Fruit fly (Drosophila melanogaster) whole organism, embryonic: ENCODE measurements around the gene PH4alphaNE2.

ENCODE experiments used
- Atf6 ChIP-seq: fragments of 200-800 bp; sonication (Bioruptor generic); IDR thresholded peaks from 2 replicates; pipeline ENCODE4 v1.3.6; 2022; ENCODE audit warnings: missing biosample characterization, missing genetic modification characterization
- Bteb2 ChIP-seq: fragments of 200-800 bp; sonication (Bioruptor generic); optimal IDR thresholded peaks from 2 replicates; lab custom pipeline; 2016; ENCODE audit warnings: missing biosample characterization, missing genetic modification characterization
- CG10147 ChIP-seq: fragments of 200-800 bp; sonication (Bioruptor generic); optimal IDR thresholded peaks from 2 replicates; lab custom pipeline; 2019; ENCODE audit warnings: missing biosample characterization, mild to moderate bottlenecking, missing genetic modification characterization, moderate library complexity
- CG10267 ChIP-seq: fragments of 200-800 bp; sonication (Bioruptor generic); optimal IDR thresholded peaks from 2 replicates; lab custom pipeline; 2018; ENCODE audit warnings: missing biosample characterization, mild to moderate bottlenecking, missing genetic modification characterization, moderate library complexity
- CG10321 ChIP-seq: fragments of 200-800 bp; sonication (Bioruptor generic); IDR thresholded peaks from 2 replicates; pipeline ENCODE4 v1.3.6; 2022; ENCODE audit warnings: missing biosample characterization, missing genetic modification characterization
- CG10462 ChIP-seq: fragments of 200-800 bp; sonication (Bioruptor generic); optimal IDR thresholded peaks from 2 replicates; lab custom pipeline; 2016; ENCODE audit warnings: missing biosample characterization, missing genetic modification characterization
- CG11695 ChIP-seq: fragments of 200-800 bp; sonication (Bioruptor generic); IDR thresholded peaks from 3 replicates; pipeline ENCODE4 v1.3.6; 2022; ENCODE audit warnings: missing biosample characterization, missing genetic modification characterization
- CG12071 ChIP-seq: fragments of 200-800 bp; sonication (Bioruptor generic); optimal IDR thresholded peaks from 3 replicates; lab custom pipeline; 2018; ENCODE audit warnings: missing biosample characterization, mild to moderate bottlenecking, missing genetic modification characterization
- CG13123 ChIP-seq: fragments of 200-800 bp; sonication (Bioruptor generic); optimal IDR thresholded peaks from 2 replicates; lab custom pipeline; 2016; ENCODE audit warnings: missing biosample characterization, missing genetic modification characterization
- CG14441 ChIP-seq: fragments of 200-800 bp; sonication (Bioruptor generic); IDR thresholded peaks from 2 replicates; pipeline ENCODE4 v1.3.6; 2022; ENCODE audit warnings: missing biosample characterization, missing genetic modification characterization
- CG17186 ChIP-seq: fragments of 200-800 bp; sonication (Bioruptor generic); optimal IDR thresholded peaks from 3 replicates; lab custom pipeline; 2017; ENCODE audit warnings: missing biosample characterization, missing genetic modification reagents, missing genetic modification characterization
- CG2678 ChIP-seq: fragments of 200-800 bp; sonication (Bioruptor generic); optimal IDR thresholded peaks from 3 replicates; lab custom pipeline; 2019; ENCODE audit warnings: missing biosample characterization, mild to moderate bottlenecking, missing genetic modification characterization, moderate library complexity
- CG2889 ChIP-seq: fragments of 200-800 bp; sonication (Bioruptor generic); IDR thresholded peaks from 3 replicates; pipeline ENCODE4 v1.3.6; 2022; ENCODE audit warnings: missing biosample characterization, missing genetic modification characterization
- CG33213 ChIP-seq: fragments of 200-800 bp; sonication (Bioruptor generic); optimal IDR thresholded peaks from 3 replicates; lab custom pipeline; 2016; ENCODE audit warnings: missing biosample characterization, missing genetic modification characterization
- CG4328 ChIP-seq: fragments of 200-800 bp; sonication (Bioruptor generic); optimal IDR thresholded peaks from 3 replicates; lab custom pipeline; 2017; ENCODE audit warnings: missing biosample characterization, missing genetic modification reagents, missing genetic modification characterization
- CG6272 ChIP-seq: fragments of 200-800 bp; sonication (Bioruptor generic); IDR thresholded peaks from 2 replicates; pipeline ENCODE4 v1.3.6; 2022; ENCODE audit warnings: missing biosample characterization, missing genetic modification characterization
- CG6765 ChIP-seq: fragments of 200-800 bp; sonication (Bioruptor generic); optimal IDR thresholded peaks from 3 replicates; lab custom pipeline; 2017; ENCODE audit warnings: missing biosample characterization, mild to moderate bottlenecking, missing genetic modification characterization
- CG6813 ChIP-seq: fragments of 200-800 bp; sonication (Bioruptor generic); optimal IDR thresholded peaks from 2 replicates; lab custom pipeline; 2017; ENCODE audit warnings: missing biosample characterization, missing genetic modification characterization, mild to moderate bottlenecking, moderate library complexity, missing genetic modification reagents
- CG7271 ChIP-seq: fragments of 200-800 bp; sonication (Bioruptor generic); optimal IDR thresholded peaks from 2 replicates; lab custom pipeline; 2018; ENCODE audit warnings: missing biosample characterization, mild to moderate bottlenecking, missing genetic modification characterization, moderate library complexity
- CG8944 ChIP-seq: fragments of 200-800 bp; sonication (Bioruptor generic); optimal IDR thresholded peaks from 3 replicates; lab custom pipeline; 2016; ENCODE audit warnings: missing biosample characterization, missing genetic modification characterization
- CG9817 ChIP-seq: fragments of 200-800 bp; sonication (Bioruptor generic); optimal IDR thresholded peaks from 2 replicates; lab custom pipeline; 2018; ENCODE audit warnings: missing biosample characterization, mild to moderate bottlenecking, missing genetic modification characterization, moderate library complexity
- CG9932 ChIP-seq: fragments of 200-800 bp; sonication (Bioruptor generic); IDR thresholded peaks from 2 replicates; pipeline ENCODE4 v1.3.6; 2022; ENCODE audit warnings: missing biosample characterization, missing genetic modification characterization
- CkIIα-i1 ChIP-seq: fragments of 200-800 bp; sonication (Bioruptor generic); IDR thresholded peaks from 2 replicates; pipeline ENCODE4 v1.3.6; 2022; ENCODE audit warnings: missing biosample characterization, missing genetic modification characterization
- Ets65A ChIP-seq: fragments of 200-800 bp; sonication (Bioruptor generic); peaks from one replicate; lab custom pipeline; 2016; ENCODE audit warnings: missing biosample characterization, missing genetic modification characterization
- MESR4 ChIP-seq: fragments of 200-800 bp; sonication (Bioruptor generic); optimal IDR thresholded peaks from 2 replicates; lab custom pipeline; 2018; ENCODE audit warnings: missing biosample characterization, mild to moderate bottlenecking, missing genetic modification characterization, moderate library complexity
- Mad ChIP-seq: fragments of 200-800 bp; sonication (Bioruptor generic); optimal IDR thresholded peaks from 2 replicates; lab custom pipeline; 2016; ENCODE audit warnings: missing biosample characterization, missing genetic modification characterization
- Opbp ChIP-seq: fragments of 200-800 bp; sonication (Bioruptor generic); IDR thresholded peaks from 3 replicates; pipeline ENCODE4 v1.3.6; 2022; ENCODE audit warnings: missing biosample characterization, missing genetic modification characterization; ENCODE audit not compliant: partially characterized antibody
- Pdp1 ChIP-seq, 2 experiments: fragments of 200-800 bp; sonication (Bioruptor generic); optimal IDR thresholded peaks; 3 replicates each; lab custom pipeline; 2016; ENCODE audit warnings: missing biosample characterization in 2 of 2, missing genetic modification characterization in 2 of 2, mild to moderate bottlenecking in 1 of 2, moderate library complexity in 1 of 2
- Ptx1 ChIP-seq: fragments of 200-800 bp; sonication (Bioruptor generic); IDR thresholded peaks from 2 replicates; pipeline ENCODE4 v1.3.6; 2022; ENCODE audit warnings: missing biosample characterization, missing genetic modification characterization
- Sin3A ChIP-seq: fragments of >200 bp; optimal IDR thresholded peaks from 2 replicates; lab custom pipeline; 2018
- Sox102F ChIP-seq: fragments of 200-800 bp; sonication (Bioruptor generic); optimal IDR thresholded peaks from 2 replicates; lab custom pipeline; 2018; ENCODE audit warnings: missing biosample characterization, mild to moderate bottlenecking, missing genetic modification characterization, moderate library complexity
- Usf ChIP-seq: fragments of 200-800 bp; sonication (Bioruptor generic); optimal IDR thresholded peaks from 2 replicates; lab custom pipeline; 2017; ENCODE audit warnings: missing genotype, missing biosample characterization, missing genetic modification characterization
- crol ChIP-seq: fragments of 200-800 bp; sonication (Bioruptor generic); IDR thresholded peaks from 2 replicates; pipeline ENCODE4 v1.3.6; 2022; ENCODE audit warnings: missing biosample characterization, missing genetic modification characterization
- dpn ChIP-seq, 2 experiments: fragments of 200-800 bp; sonication (Bioruptor generic); optimal IDR thresholded peaks; 3 replicates each; lab custom pipeline; 2016; ENCODE audit warnings: missing biosample characterization in 2 of 2, missing genetic modification characterization in 2 of 2
- dysf ChIP-seq: fragments of 200-800 bp; sonication (Bioruptor generic); IDR thresholded peaks from 3 replicates; pipeline ENCODE4 v1.3.6; 2022; ENCODE audit warnings: missing biosample characterization, missing genetic modification characterization
- eyg ChIP-seq: fragments of 200-800 bp; sonication (Bioruptor generic); optimal IDR thresholded peaks from 3 replicates; lab custom pipeline; 2016; ENCODE audit warnings: missing biosample characterization, missing genetic modification characterization
- jumu ChIP-seq: fragments of 200-800 bp; sonication (Bioruptor generic); optimal IDR thresholded peaks from 3 replicates; lab custom pipeline; 2016; ENCODE audit warnings: missing biosample characterization, missing genetic modification characterization
- nerfin-2 ChIP-seq: fragments of 200-800 bp; sonication (Bioruptor generic); IDR thresholded peaks from 2 replicates; pipeline ENCODE4 v1.3.6; 2022; ENCODE audit warnings: missing biosample characterization, missing genetic modification characterization; ENCODE audit not compliant: partially characterized antibody
- nom ChIP-seq: fragments of 200-800 bp; sonication (Bioruptor generic); optimal IDR thresholded peaks from 2 replicates; lab custom pipeline; 2017; ENCODE audit warnings: missing biosample characterization, missing genetic modification characterization, mild to moderate bottlenecking, moderate library complexity, missing genetic modification reagents
- otp ChIP-seq: fragments of 200-800 bp; sonication (Bioruptor generic); IDR thresholded peaks from 3 replicates; pipeline ENCODE4, ENCODE4 v1.3.6; 2022; ENCODE audit warnings: missing biosample characterization, missing genetic modification characterization
- pros ChIP-seq: fragments of 200-800 bp; sonication (Bioruptor generic); optimal IDR thresholded peaks from 3 replicates; lab custom pipeline; 2019; ENCODE audit warnings: missing biosample characterization, mild to moderate bottlenecking, missing genetic modification characterization, moderate library complexity
- slp2 ChIP-seq: fragments of 200-800 bp; sonication (Bioruptor generic); optimal IDR thresholded peaks from 2 replicates; lab custom pipeline; 2016; ENCODE audit warnings: missing biosample characterization, missing genetic modification characterization
- ssp ChIP-seq: fragments of 200-800 bp; sonication (Bioruptor generic); IDR thresholded peaks from 2 replicates; pipeline ENCODE4 v1.3.6; 2022; ENCODE audit warnings: missing biosample characterization, missing genetic modification characterization
- tgo ChIP-seq: fragments of 200-800 bp; sonication (Bioruptor generic); IDR thresholded peaks from 3 replicates; pipeline ENCODE4 v1.3.6; 2022; ENCODE audit warnings: missing biosample characterization, missing genetic modification characterization
- toy ChIP-seq: fragments of 200-800 bp; sonication (Bioruptor generic); IDR thresholded peaks from 2 replicates; pipeline ENCODE4 v1.3.6; 2022; ENCODE audit warnings: missing biosample characterization, missing genetic modification characterization
- tx ChIP-seq: fragments of 200-800 bp; sonication (Bioruptor generic); optimal IDR thresholded peaks from 2 replicates; lab custom pipeline; 2016; ENCODE audit warnings: missing biosample characterization, missing genetic modification characterization
- zen2 ChIP-seq: fragments of 200-800 bp; sonication (Bioruptor generic); IDR thresholded peaks from 3 replicates; pipeline ENCODE4 v1.3.6; 2022; ENCODE audit warnings: missing biosample characterization, missing genetic modification characterization; ENCODE audit not compliant: partially characterized antibody

PH4alphaNE2 gene

DNA sequence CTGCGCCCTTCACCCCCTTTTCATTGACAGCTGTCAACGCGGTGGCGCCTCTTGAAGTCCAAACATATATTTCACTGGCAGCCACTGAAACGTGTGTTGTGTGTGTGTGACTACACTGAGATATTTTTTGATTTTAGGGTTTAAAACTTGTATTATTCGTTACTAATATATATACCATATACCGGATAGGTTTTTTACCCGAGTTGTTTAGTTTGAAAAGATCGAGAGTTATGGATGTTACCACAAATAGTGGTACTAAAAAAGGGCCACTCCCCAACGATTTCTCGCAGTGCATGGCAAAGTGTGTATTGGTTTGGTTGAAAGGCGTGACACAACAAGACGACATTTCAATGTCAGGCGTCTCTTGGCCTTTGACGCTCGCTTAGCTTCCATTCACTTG, 24.4 kb upstream of the PH4alphaNE2 start (continued):
- TF ChIP-seq Ptx1 (GFP tag; lab: Robert Waterston, UW) (peak; percentile 31; the same call in 1 of the 2 replicates), CG9817 (peak; percentile 33), Sox102F (peak; percentile 28), dpn (GFP tag; optimal IDR thresholded peaks at IDR 0.05; lab: Kevin White, UChicago) (peak in 1 of 2 experiments; percentile 7), CG9932 (GFP tag; lab: Robert Waterston, UW) (peak; percentile 22; the same call in 1 of the 2 replicates), tgo (peak; percentile 27; the same call in 2 of the 3 replicates), Pdp1 (GFP tag; optimal IDR thresholded peaks at IDR 0.05; lab: Kevin White, UChicago) (peak in 1 of 2 experiments; percentile 1), dysf (GFP tag; lab: Robert Waterston, UW) (peak; percentile 61; the same call in 2 of the 3 replicates), CG4328 (no peak)
- TF ChIP-seq, all 482 proteins: peak for 45

DNA sequence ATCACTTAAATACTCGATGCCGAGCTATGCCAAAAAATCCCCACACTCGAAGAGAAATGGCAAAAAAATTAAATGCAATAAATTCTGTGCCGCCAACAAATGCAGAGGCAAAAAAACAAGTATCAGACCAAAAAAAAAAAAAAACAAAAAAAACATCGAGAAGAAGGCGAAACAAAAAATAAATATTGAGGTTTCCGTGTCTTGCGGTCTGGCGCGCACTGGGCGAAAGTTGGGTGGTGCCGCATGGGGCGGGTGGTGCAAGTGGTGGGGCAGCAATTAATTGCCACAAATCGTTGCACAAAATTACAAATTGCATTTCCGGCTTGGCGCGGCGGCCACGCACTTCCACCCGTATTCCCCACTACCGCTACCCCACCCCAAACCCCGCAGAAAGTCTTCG, 22.4 kb upstream of the PH4alphaNE2 start:
- peak; percentile 61; the same call in 1 of the 2 replicates for TF ChIP-seq crol (GFP tag; lab: Robert Waterston, UW)
- TF ChIP-seq CG2678 (tag; lab: Kevin White, UChicago) = no peak
- TF ChIP-seq jumu = no peak
- TF ChIP-seq CkIIα-i1 (GFP tag; lab: Robert Waterston, UW) = no peak
- TF ChIP-seq, all 482 proteins: peak for 1

DNA sequence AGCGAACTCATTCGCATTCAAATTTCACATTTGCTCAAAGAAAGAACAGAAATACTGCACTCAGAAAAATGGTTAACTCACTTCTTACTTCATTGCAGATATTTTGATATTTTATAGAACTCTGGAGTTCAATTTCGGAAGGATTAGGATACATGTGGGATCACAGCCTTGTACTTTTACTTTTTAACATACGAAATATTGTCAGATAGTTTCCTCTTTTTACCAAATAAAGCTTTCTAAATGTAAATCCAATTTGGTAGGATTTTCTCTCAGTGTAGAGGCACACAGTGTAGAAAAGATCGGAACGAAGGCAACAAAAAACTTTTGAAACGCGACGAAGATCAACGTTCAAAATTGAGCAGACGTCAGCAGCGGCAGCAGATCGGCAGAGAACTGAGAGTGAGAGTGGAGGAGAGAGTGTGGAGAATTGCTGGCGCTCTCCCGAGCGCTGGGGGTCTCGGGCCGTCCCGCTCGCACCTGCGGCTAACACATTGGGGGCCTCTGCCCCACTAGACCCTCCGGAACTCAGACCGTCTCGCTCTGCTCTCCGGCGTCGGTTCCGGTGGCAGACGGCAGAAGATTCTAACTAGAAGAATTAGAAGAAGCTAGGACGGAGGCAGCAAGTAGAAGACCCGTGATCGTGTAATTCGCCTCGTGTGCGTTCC, 20.1 kb upstream of the PH4alphaNE2 start, which contains the start of gene tmod:
TSS of gene tmod (plus strand) at position 619 of the 665 bp plus-strand sequence.
- 0 out of 2 replicates have a peak, but pooled peaks have one; percentile 5 for TF ChIP-seq CG14441 (GFP tag; lab: Robert Waterston, UW)
- TF ChIP-seq toy (GFP tag; lab: Robert Waterston, UW) = 0 out of 2 replicates have a peak, but pooled peaks have one; percentile 30
- TF ChIP-seq nerfin-2 (GFP tag; lab: Robert Waterston, UW) = no peak
- TF ChIP-seq CG11695 (GFP tag; lab: Robert Waterston, UW) = no peak
- no peak for TF ChIP-seq pros (GFP tag; lab: Kevin White, UChicago)
- no peak for TF ChIP-seq CG6272 (GFP tag; lab: Robert Waterston, UW)
- no peak for TF ChIP-seq CG10462
- no peak for TF ChIP-seq Opbp (GFP tag; lab: Robert Waterston, UW)
- TF ChIP-seq CG17186 (GFP tag; lab: Kevin White, UChicago) = no peak
- TF ChIP-seq otp (GFP tag; lab: Robert Waterston, UW) = no peak
- peak; percentile 3 for TF ChIP-seq CG6765 (GFP tag; lab: Kevin White, UChicago)
- TF ChIP-seq Usf (GFP tag; lab: Kevin White, UChicago) = no peak
- no peak for TF ChIP-seq CG2889 (GFP tag; lab: Robert Waterston, UW)
- TF ChIP-seq CG13123 (GFP tag; lab: Kevin White, UChicago) = no peak
- TF ChIP-seq nom = no peak
- no peak for TF ChIP-seq CG7271 (tag; lab: Kevin White, UChicago)
- TF ChIP-seq Sin3A (lab: Kevin White, UChicago) = no peak
- peak; percentile 19 for TF ChIP-seq CG10147
- TF ChIP-seq MESR4 (GFP tag; lab: Kevin White, UChicago) = no peak
- no peak for TF ChIP-seq eyg (GFP tag; lab: Kevin White, UChicago)
- peak; percentile 91 for TF ChIP-seq Ets65A
- TF ChIP-seq zen2 (GFP tag; lab: Robert Waterston, UW) = peak; percentile 32; the same call in 1 of the 3 replicates
- TF ChIP-seq Atf6 = no peak; the same call in none of the 2 replicates
- TF ChIP-seq CG8944 (GFP tag; lab: Kevin White, UChicago) = peak; percentile 41
- no peak for TF ChIP-seq slp2 (GFP tag; lab: Kevin White, UChicago)
- peak; percentile 95 for TF ChIP-seq CG10321
- TF ChIP-seq CG10267 (tag; lab: Kevin White, UChicago) = peak; percentile 42
- no peak for TF ChIP-seq Bteb2 (GFP tag; lab: Kevin White, UChicago)
- TF ChIP-seq Mad (GFP tag; lab: Kevin White, UChicago) = no peak
- peak; percentile 7 for TF ChIP-seq CG6813 (GFP tag; lab: Kevin White, UChicago)
- TF ChIP-seq tx (GFP tag; lab: Kevin White, UChicago) = peak; percentile 20
- TF ChIP-seq ssp (GFP tag; lab: Robert Waterston, UW) = no peak
- TF ChIP-seq CG12071 (GFP tag; lab: Kevin White, UChicago) = no peak
- TF ChIP-seq CG33213 (GFP tag; lab: Kevin White, UChicago) = peak; percentile 24
